Fruit fly (Drosophila melanogaster) whole organism, embryonic: ENCODE measurements around the gene CG32639.

ENCODE experiments used
- B-H2 ChIP-seq: fragments of 200-800 bp; sonication (Bioruptor generic); optimal IDR thresholded peaks from 2 replicates; lab custom pipeline; 2018; ENCODE audit warnings: missing biosample characterization, mild to moderate bottlenecking, missing genetic modification characterization
- BEAF-32 ChIP-seq: fragments of 200-800 bp; sonication (Bioruptor generic); optimal IDR thresholded peaks from 3 replicates; lab custom pipeline; 2017; ENCODE audit warnings: missing biosample characterization, missing genetic modification characterization, mild to moderate bottlenecking, moderate library complexity, missing genetic modification reagents
- CG10209 ChIP-seq: fragments of 200-800 bp; sonication (Bioruptor generic); optimal IDR thresholded peaks from 3 replicates; lab custom pipeline; 2017; ENCODE audit warnings: missing biosample characterization, mild to moderate bottlenecking, missing genetic modification characterization, missing genetic modification reagents
- CG1024 ChIP-seq: fragments of 200-800 bp; sonication (Bioruptor generic); IDR thresholded peaks from 2 replicates; pipeline ENCODE4 v1.3.6; 2022; ENCODE audit warnings: missing biosample characterization, missing genetic modification characterization
- CG11504 ChIP-seq: fragments of 200-800 bp; sonication (Bioruptor generic); optimal IDR thresholded peaks from 3 replicates; lab custom pipeline; 2019; ENCODE audit warnings: missing biosample characterization, mild to moderate bottlenecking, missing genetic modification characterization, moderate library complexity
- CG12071 ChIP-seq: fragments of 200-800 bp; sonication (Bioruptor generic); optimal IDR thresholded peaks from 3 replicates; lab custom pipeline; 2018; ENCODE audit warnings: missing biosample characterization, mild to moderate bottlenecking, missing genetic modification characterization
- CG12769 ChIP-seq: fragments of 200-800 bp; sonication (Bioruptor generic); optimal IDR thresholded peaks from 2 replicates; lab custom pipeline; 2019; ENCODE audit warnings: missing biosample characterization, mild to moderate bottlenecking, missing genetic modification characterization, moderate library complexity
- CG17912 ChIP-seq: fragments of 200-800 bp; sonication (Bioruptor generic); optimal IDR thresholded peaks from 2 replicates; lab custom pipeline; 2018; ENCODE audit warnings: missing biosample characterization, mild to moderate bottlenecking, missing genetic modification characterization
- CG2116 ChIP-seq: fragments of 200-800 bp; sonication (Bioruptor generic); optimal IDR thresholded peaks from 3 replicates; lab custom pipeline; 2018; ENCODE audit warnings: missing biosample characterization, mild to moderate bottlenecking, missing genetic modification characterization
- CG32772 ChIP-seq: fragments of 200-800 bp; sonication (Bioruptor generic); IDR thresholded peaks from 2 replicates; pipeline ENCODE4 v1.3.6; 2022; ENCODE audit warnings: missing biosample characterization, missing genetic modification characterization
- CG34376 ChIP-seq: fragments of 200-800 bp; sonication (Bioruptor generic); optimal IDR thresholded peaks from 2 replicates; lab custom pipeline; 2018; ENCODE audit warnings: missing biosample characterization, mild to moderate bottlenecking, missing genetic modification characterization
- CG34422 ChIP-seq: fragments of 200-800 bp; sonication (Bioruptor generic); IDR thresholded peaks from 3 replicates; pipeline ENCODE4 v1.3.6; 2022; ENCODE audit warnings: missing biosample characterization, missing genetic modification characterization
- CG3995 ChIP-seq: fragments of 200-800 bp; sonication (Bioruptor generic); optimal IDR thresholded peaks from 3 replicates; lab custom pipeline; 2016; ENCODE audit warnings: missing biosample characterization, missing genetic modification characterization
- CG6654 ChIP-seq: fragments of 200-800 bp; sonication (Bioruptor generic); optimal IDR thresholded peaks from 2 replicates; lab custom pipeline; 2017; ENCODE audit warnings: missing biosample characterization, mild to moderate bottlenecking, missing genetic modification characterization
- CG7928 ChIP-seq: fragments of 200-800 bp; sonication (Bioruptor generic); optimal IDR thresholded peaks from 2 replicates; lab custom pipeline; 2017; ENCODE audit warnings: missing biosample characterization, mild to moderate bottlenecking, missing genetic modification characterization
- CG8089 ChIP-seq: fragments of 200-800 bp; sonication (Bioruptor generic); optimal IDR thresholded peaks from 3 replicates; lab custom pipeline; 2016; ENCODE audit warnings: missing biosample characterization, missing genetic modification characterization
- CG8478 ChIP-seq: fragments of >200 bp; optimal IDR thresholded peaks from 2 replicates; lab custom pipeline; 2018
- Camta ChIP-seq: fragments of 200-800 bp; sonication (Bioruptor generic); optimal IDR thresholded peaks from 2 replicates; lab custom pipeline; 2016; ENCODE audit warnings: missing biosample characterization, missing genetic modification characterization
- D ChIP-seq, 2 experiments: fragments of 200-800 bp in 1 of 2; fragments of >200 bp in 1 of 2; sonication (Bioruptor generic) in 1 of 2; optimal IDR thresholded peaks; 2 replicates in 1 of 2; 3 replicates in 1 of 2; lab custom pipeline; 2017; ENCODE audit warnings: mild to moderate bottlenecking in 1 of 2, missing biosample characterization in 1 of 2, missing genetic modification characterization in 1 of 2, missing genetic modification reagents in 1 of 2
- Dip3 ChIP-seq: fragments of 200-800 bp; sonication (Bioruptor generic); optimal IDR thresholded peaks from 3 replicates; lab custom pipeline; 2016; ENCODE audit warnings: missing biosample characterization, missing genetic modification characterization
- Dref ChIP-seq: fragments of 200-800 bp; sonication (Bioruptor generic); IDR thresholded peaks from 2 replicates; pipeline ENCODE4 v1.3.6; 2022; ENCODE audit warnings: missing biosample characterization, missing genetic modification characterization
- HLH3B ChIP-seq: fragments of 200-800 bp; sonication (Bioruptor generic); IDR thresholded peaks from 2 replicates; pipeline ENCODE4 v1.3.6; 2022; ENCODE audit warnings: missing biosample characterization, missing genetic modification characterization
- HLHmδ ChIP-seq: fragments of 200-800 bp; sonication (Bioruptor generic); optimal IDR thresholded peaks from 2 replicates; lab custom pipeline; 2018; ENCODE audit warnings: missing biosample characterization, mild to moderate bottlenecking, missing genetic modification characterization, moderate library complexity
- Hand ChIP-seq: fragments of 200-800 bp; sonication (Bioruptor generic); optimal IDR thresholded peaks from 2 replicates; lab custom pipeline; 2017; ENCODE audit warnings: mild to moderate bottlenecking, missing biosample characterization, missing genetic modification reagents, missing genetic modification characterization
- Hr3 ChIP-seq: fragments of 200-800 bp; sonication (Bioruptor generic); optimal IDR thresholded peaks from 3 replicates; lab custom pipeline; 2016; ENCODE audit warnings: missing biosample characterization, missing genetic modification characterization
- Jarid2 ChIP-seq: fragments of 200-800 bp; sonication (Bioruptor generic); optimal IDR thresholded peaks from 3 replicates; lab custom pipeline; 2017; ENCODE audit warnings: mild to moderate bottlenecking, missing biosample characterization, missing genetic modification reagents, missing genetic modification characterization
- Pdp1 ChIP-seq, 2 experiments: fragments of 200-800 bp; sonication (Bioruptor generic); optimal IDR thresholded peaks; 3 replicates each; lab custom pipeline; 2016; ENCODE audit warnings: missing biosample characterization in 2 of 2, missing genetic modification characterization in 2 of 2, mild to moderate bottlenecking in 1 of 2, moderate library complexity in 1 of 2
- Ravus ChIP-seq: fragments of 200-800 bp; sonication (Bioruptor generic); IDR thresholded peaks from 2 replicates; pipeline ENCODE4 v1.3.6; 2022; ENCODE audit warnings: missing biosample characterization, missing genetic modification characterization
- Ssrp ChIP-seq: fragments of 200-800 bp; sonication (Bioruptor generic); optimal IDR thresholded peaks from 2 replicates; lab custom pipeline; 2018; ENCODE audit warnings: missing biosample characterization, mild to moderate bottlenecking, missing genetic modification characterization, moderate library complexity
- Xrp1 ChIP-seq: fragments of 200-800 bp; sonication (Bioruptor generic); IDR thresholded peaks from 2 replicates; pipeline ENCODE4 v1.3.6; 2022; ENCODE audit warnings: missing biosample characterization, missing genetic modification characterization
- ac ChIP-seq: fragments of 200-800 bp; sonication (Bioruptor generic); optimal IDR thresholded peaks from 3 replicates; lab custom pipeline; 2017; ENCODE audit warnings: missing biosample characterization, mild to moderate bottlenecking, missing genetic modification characterization
- amos ChIP-seq: fragments of 200-800 bp; sonication (Bioruptor generic); IDR thresholded peaks from 2 replicates; pipeline ENCODE4 v1.3.6; 2022; ENCODE audit warnings: missing biosample characterization, missing genetic modification characterization; ENCODE audit not compliant: partially characterized antibody
- cato ChIP-seq: fragments of 200-800 bp; sonication (Bioruptor generic); optimal IDR thresholded peaks from 2 replicates; lab custom pipeline; 2016; ENCODE audit warnings: missing biosample characterization, missing genetic modification characterization, borderline replicate concordance
- cg ChIP-seq: fragments of 200-800 bp; sonication (Bioruptor generic); optimal IDR thresholded peaks from 3 replicates; lab custom pipeline; 2019; ENCODE audit warnings: missing biosample characterization, mild to moderate bottlenecking, missing genetic modification characterization, moderate library complexity
- exex ChIP-seq: fragments of 200-800 bp; sonication (Bioruptor generic); optimal IDR thresholded peaks from 4 replicates; lab custom pipeline; 2018; ENCODE audit warnings: missing biosample characterization, mild to moderate bottlenecking, missing genetic modification characterization, moderate library complexity
- fru ChIP-seq: fragments of >200 bp; optimal IDR thresholded peaks from 2 replicates; lab custom pipeline; 2017
- gcm ChIP-seq: fragments of 200-800 bp; sonication (Bioruptor generic); optimal IDR thresholded peaks from 2 replicates; lab custom pipeline; 2019; ENCODE audit warnings: missing biosample characterization, mild to moderate bottlenecking, missing genetic modification characterization, moderate library complexity
- hkb ChIP-seq, 2 experiments: fragments of 200-800 bp in 1 of 2; fragments of >200 bp in 1 of 2; sonication (Bioruptor generic) in 1 of 2; IDR thresholded peaks in 1 of 2; optimal IDR thresholded peaks in 1 of 2; 2 replicates each; pipeline versions ENCODE4 v1.3.6 to Lab custom; 2017 to 2022; ENCODE audit warnings: missing biosample characterization in 1 of 2, missing genetic modification characterization in 1 of 2
- jing ChIP-seq: fragments of 200-800 bp; sonication (Bioruptor generic); optimal IDR thresholded peaks from 2 replicates; lab custom pipeline; 2018; ENCODE audit warnings: missing biosample characterization, mild to moderate bottlenecking, missing genetic modification characterization
- lmd ChIP-seq: fragments of 200-800 bp; sonication (Bioruptor generic); IDR thresholded peaks from 2 replicates; pipeline ENCODE4 v1.3.6; 2022; ENCODE audit warnings: missing biosample characterization, missing genetic modification characterization
- lola ChIP-seq, 3 experiments: fragments of >200 bp in 2 of 3; fragments of 200-800 bp in 1 of 3; sonication (Bioruptor generic) in 1 of 3; optimal IDR thresholded peaks; 2 replicates each; lab custom pipeline; 2017 to 2019; ENCODE audit warnings: missing biosample characterization in 3 of 3, missing genetic modification characterization in 3 of 3, mild to moderate bottlenecking in 1 of 3, moderate library complexity in 1 of 3
- maf-S ChIP-seq: fragments of 200-800 bp; sonication (Bioruptor generic); optimal IDR thresholded peaks from 2 replicates; lab custom pipeline; 2016; ENCODE audit warnings: missing biosample characterization, missing genetic modification characterization
- prd ChIP-seq, 3 experiments: fragments of >200 bp in 2 of 3; fragments of 200-800 bp in 1 of 3; sonication (Bioruptor generic) in 1 of 3; optimal IDR thresholded peaks in 2 of 3; IDR thresholded peaks in 1 of 3; 2 replicates in 2 of 3; 3 replicates in 1 of 3; pipeline versions ENCODE4 v1.3.6 to Lab custom; 2017 to 2022; ENCODE audit warnings: missing biosample characterization in 1 of 3, missing genetic modification characterization in 1 of 3
- pum ChIP-seq: fragments of 200-800 bp; sonication (Bioruptor generic); optimal IDR thresholded peaks from 2 replicates; lab custom pipeline; 2016; ENCODE audit warnings: missing biosample characterization, missing genetic modification characterization
- row ChIP-seq: fragments of 200-800 bp; sonication (Bioruptor generic); IDR thresholded peaks from 3 replicates; pipeline ENCODE4 v1.3.6; 2022; ENCODE audit warnings: missing biosample characterization, missing genetic modification characterization
- slbo ChIP-seq: fragments of 200-800 bp; sonication (Bioruptor generic); IDR thresholded peaks from 2 replicates; pipeline ENCODE4 v1.3.6; 2022; ENCODE audit warnings: missing biosample characterization, missing genetic modification characterization
- wdn ChIP-seq: fragments of 200-800 bp; sonication (Bioruptor generic); IDR thresholded peaks from 2 replicates; pipeline ENCODE4 v1.3.6; 2022; ENCODE audit warnings: missing biosample characterization, missing genetic modification characterization

Gene CG32639

DNA sequence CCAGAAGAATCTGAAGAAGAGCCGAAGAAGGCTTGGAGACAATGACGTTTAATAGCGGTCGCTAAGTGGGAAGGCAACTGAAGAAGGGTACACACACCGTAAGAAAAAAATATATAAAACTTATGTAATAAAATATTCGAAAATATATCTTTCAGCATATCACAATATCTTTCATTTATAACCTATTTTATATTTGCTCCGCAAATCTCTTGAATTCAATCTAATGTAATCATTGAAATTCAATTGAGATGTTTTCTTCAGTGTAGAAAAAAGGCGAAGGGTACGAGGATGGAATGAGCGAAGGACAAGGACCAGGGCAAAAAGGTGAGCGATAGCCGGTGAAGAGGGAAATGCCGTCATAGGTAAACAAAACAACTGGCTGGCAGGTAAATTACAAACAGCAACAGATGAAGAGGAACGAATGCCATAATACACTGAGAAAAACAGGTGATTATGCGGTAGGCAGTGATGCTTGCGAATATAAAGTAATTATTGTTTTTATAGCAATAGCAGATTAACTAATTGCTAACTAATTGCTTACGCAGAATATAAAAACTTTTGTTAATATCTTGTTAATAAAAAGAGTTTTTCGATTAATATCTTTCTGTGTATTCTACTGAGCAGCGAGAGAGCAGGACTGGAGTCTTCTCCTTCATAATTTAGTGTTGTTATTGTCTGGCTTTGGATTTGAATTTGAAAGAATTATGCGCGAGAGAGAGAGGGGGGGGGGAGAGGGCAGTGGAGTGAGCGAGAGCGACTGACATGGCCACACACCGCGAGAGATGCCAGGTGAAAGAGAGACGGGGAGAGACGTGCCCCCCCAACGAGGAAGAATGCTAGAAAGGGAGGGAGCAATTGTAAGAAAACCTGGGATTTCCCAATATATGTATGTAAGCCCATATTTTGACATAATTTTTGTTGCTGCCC is 2.3 kb downstream of the CG32639 start (continued):
- peak in 1 of 3 experiments; percentile 95 for TF ChIP-seq lola (GFP tag; optimal IDR thresholded peaks at IDR 0.05; lab: Kevin White, UChicago)
- peak; percentile 45 for TF ChIP-seq cato (GFP tag; lab: Kevin White, UChicago)
- no peak for TF ChIP-seq B-H2
- no peak for TF ChIP-seq fru
- TF ChIP-seq CG11504 (tag; lab: Kevin White, UChicago), result peak; percentile 83
- peak; percentile 74 for TF ChIP-seq maf-S (GFP tag; lab: Kevin White, UChicago)
- TF ChIP-seq prd (optimal IDR thresholded peaks at IDR 0.05; lab: Kevin White, UChicago), result no peak
- TF ChIP-seq prd (GFP tag; IDR thresholded peaks at IDR 0.05; lab: Robert Waterston, UW), result peak; percentile 96
- TF ChIP-seq wdn (GFP tag; lab: Robert Waterston, UW), result peak; percentile 32
- TF ChIP-seq Jarid2, result peak; percentile 18
- peak; percentile 84 for TF ChIP-seq ac
- TF ChIP-seq CG10209, result peak; percentile 85
- TF ChIP-seq gcm (GFP tag; lab: Kevin White, UChicago), result peak; percentile 74
- no peak for TF ChIP-seq BEAF-32
- TF ChIP-seq HLH3B (GFP tag; lab: Robert Waterston, UW), result peak; percentile 74
- TF ChIP-seq CG3995, result no peak
- peak; percentile 61 for TF ChIP-seq Dip3 (GFP tag; lab: Kevin White, UChicago)
- peak; percentile 89 for TF ChIP-seq row
- TF ChIP-seq jing (GFP tag; lab: Kevin White, UChicago), result peak; percentile 66
- TF ChIP-seq CG34376 (GFP tag; lab: Kevin White, UChicago), result no peak
- no peak for TF ChIP-seq CG7928 (GFP tag; lab: Kevin White, UChicago)
- TF ChIP-seq CG1024 (GFP tag; lab: Robert Waterston, UW), result peak; percentile 81
- TF ChIP-seq CG2116 (GFP tag; lab: Kevin White, UChicago), result peak; percentile 35
- no peak for TF ChIP-seq Dref (GFP tag; lab: Robert Waterston, UW)
- TF ChIP-seq Hr3 (GFP tag; lab: Kevin White, UChicago), result peak; percentile 77
- no peak for TF ChIP-seq CG8478 (lab: Kevin White, UChicago)
- TF ChIP-seq pum (GFP tag; lab: Kevin White, UChicago), result peak; percentile 89
- peak; percentile 81 for TF ChIP-seq CG32772 (GFP tag; lab: Robert Waterston, UW)
- TF ChIP-seq lmd (GFP tag; lab: Robert Waterston, UW), result peak; percentile 75
- TF ChIP-seq CG17912, result no peak
- no peak for TF ChIP-seq CG12071 (GFP tag; lab: Kevin White, UChicago)
- TF ChIP-seq cg, result peak; percentile 26
- TF ChIP-seq CG8089 (GFP tag; lab: Kevin White, UChicago), result peak; percentile 73
- TF ChIP-seq CG6654, result peak; percentile 48
- TF ChIP-seq Pdp1 (GFP tag; optimal IDR thresholded peaks at IDR 0.05; lab: Kevin White, UChicago), result peak; percentile 86 to 88
- TF ChIP-seq Ssrp (tag; lab: Kevin White, UChicago), result peak; percentile 80
- peak; percentile 76 for TF ChIP-seq Camta (GFP tag; lab: Kevin White, UChicago)
- peak; percentile 17 for TF ChIP-seq Ravus
- no peak for TF ChIP-seq exex (tag; lab: Kevin White, UChicago)
- TF ChIP-seq D (optimal IDR thresholded peaks at IDR 0.05; lab: Kevin White, UChicago), result no peak
- peak; percentile 86 for TF ChIP-seq D (GFP tag; optimal IDR thresholded peaks at IDR 0.05; lab: Kevin White, UChicago)
- TF ChIP-seq HLHmδ, result no peak
- peak; percentile 91 for TF ChIP-seq Xrp1 (GFP tag; lab: Robert Waterston, UW)
- peak; percentile 80 for TF ChIP-seq CG12769 (tag; lab: Kevin White, UChicago)
- peak; percentile 46 for TF ChIP-seq Hand (GFP tag; lab: Kevin White, UChicago)
- TF ChIP-seq slbo (GFP tag; lab: Robert Waterston, UW), result peak; percentile 78
- no peak for TF ChIP-seq hkb (optimal IDR thresholded peaks at IDR 0.05; lab: Kevin White, UChicago)
- peak; percentile 84 for TF ChIP-seq hkb (GFP tag; IDR thresholded peaks at IDR 0.05; lab: Robert Waterston, UW)
- TF ChIP-seq CG34422 (GFP tag; lab: Robert Waterston, UW), result peak; percentile 85
- TF ChIP-seq amos, result no peak
